Fruit fly (Drosophila melanogaster) whole organism, embryonic: ENCODE measurements around the gene CG14402.

ENCODE experiments used
- Atf3 ChIP-seq: fragments of 200-800 bp; sonication (Bioruptor generic); optimal IDR thresholded peaks from 3 replicates; lab custom pipeline; 2016; ENCODE audit warnings: missing biosample characterization, missing genetic modification characterization
- B-H2 ChIP-seq: fragments of 200-800 bp; sonication (Bioruptor generic); optimal IDR thresholded peaks from 2 replicates; lab custom pipeline; 2018; ENCODE audit warnings: missing biosample characterization, mild to moderate bottlenecking, missing genetic modification characterization
- BEAF-32 ChIP-seq: fragments of 200-800 bp; sonication (Bioruptor generic); optimal IDR thresholded peaks from 3 replicates; lab custom pipeline; 2017; ENCODE audit warnings: missing biosample characterization, missing genetic modification characterization, mild to moderate bottlenecking, moderate library complexity, missing genetic modification reagents
- CG10366 ChIP-seq: fragments of 200-800 bp; sonication (Bioruptor generic); IDR thresholded peaks from 2 replicates; pipeline ENCODE4 v1.3.6; 2022; ENCODE audit warnings: missing biosample characterization, missing genetic modification characterization
- CG11723 ChIP-seq: fragments of 200-800 bp; sonication (Bioruptor generic); optimal IDR thresholded peaks from 2 replicates; lab custom pipeline; 2017; ENCODE audit warnings: missing biosample characterization, mild to moderate bottlenecking, missing genetic modification characterization
- CG12744 ChIP-seq: fragments of 200-800 bp; sonication (Bioruptor generic); optimal IDR thresholded peaks from 2 replicates; lab custom pipeline; 2016; ENCODE audit warnings: missing biosample characterization, missing genetic modification characterization
- CG13775 ChIP-seq: fragments of 200-800 bp; sonication (Bioruptor generic); optimal IDR thresholded peaks from 3 replicates; lab custom pipeline; 2017; ENCODE audit warnings: missing biosample characterization, mild to moderate bottlenecking, missing genetic modification characterization
- CG14014 ChIP-seq: fragments of 200-800 bp; sonication (Bioruptor generic); IDR thresholded peaks from 2 replicates; pipeline ENCODE4 v1.3.6; 2022; ENCODE audit warnings: missing biosample characterization, missing genetic modification characterization
- CG14860 ChIP-seq: fragments of 200-800 bp; sonication (Bioruptor generic); IDR thresholded peaks from 3 replicates; pipeline ENCODE4 v1.3.6; 2022; ENCODE audit warnings: missing biosample characterization, missing genetic modification characterization; ENCODE audit not compliant: partially characterized antibody
- CG1529 ChIP-seq: fragments of 200-800 bp; sonication (Bioruptor generic); optimal IDR thresholded peaks from 3 replicates; lab custom pipeline; 2018; ENCODE audit warnings: missing biosample characterization, missing genetic modification characterization
- CG15696 ChIP-seq: fragments of 200-800 bp; sonication (Bioruptor generic); optimal IDR thresholded peaks from 2 replicates; lab custom pipeline; 2019; ENCODE audit warnings: missing biosample characterization, mild to moderate bottlenecking, missing genetic modification characterization, moderate library complexity
- CG17385 ChIP-seq: fragments of 200-800 bp; sonication (Bioruptor generic); optimal IDR thresholded peaks from 3 replicates; lab custom pipeline; 2018; ENCODE audit warnings: missing biosample characterization, mild to moderate bottlenecking, missing genetic modification characterization
- CG17568 ChIP-seq: fragments of 200-800 bp; sonication (Bioruptor generic); optimal IDR thresholded peaks from 2 replicates; lab custom pipeline; 2018; ENCODE audit warnings: missing biosample characterization, mild to moderate bottlenecking, missing genetic modification characterization, moderate library complexity
- CG2116 ChIP-seq: fragments of 200-800 bp; sonication (Bioruptor generic); optimal IDR thresholded peaks from 3 replicates; lab custom pipeline; 2018; ENCODE audit warnings: missing biosample characterization, mild to moderate bottlenecking, missing genetic modification characterization
- CG30020 ChIP-seq: fragments of 200-800 bp; optimal IDR thresholded peaks from 2 replicates; lab custom pipeline; 2019; ENCODE audit warnings: missing biosample characterization, mild to moderate bottlenecking, missing genetic modification characterization, moderate library complexity
- CG31388 ChIP-seq: fragments of 200-800 bp; sonication (Bioruptor generic); optimal IDR thresholded peaks from 2 replicates; lab custom pipeline; 2016; ENCODE audit warnings: missing biosample characterization, missing genetic modification characterization
- CG3407 ChIP-seq: fragments of 200-800 bp; sonication (Bioruptor generic); optimal IDR thresholded peaks from 2 replicates; lab custom pipeline; 2018; ENCODE audit warnings: missing biosample characterization, mild to moderate bottlenecking, missing genetic modification characterization
- CG34224 ChIP-seq: fragments of 200-800 bp; sonication (Bioruptor generic); IDR thresholded peaks from 3 replicates; pipeline ENCODE4 v1.3.6; 2022; ENCODE audit warnings: missing biosample characterization, missing genetic modification characterization; ENCODE audit not compliant: partially characterized antibody
- CG34376 ChIP-seq: fragments of 200-800 bp; sonication (Bioruptor generic); optimal IDR thresholded peaks from 2 replicates; lab custom pipeline; 2018; ENCODE audit warnings: missing biosample characterization, mild to moderate bottlenecking, missing genetic modification characterization
- CG3847 ChIP-seq: fragments of 200-800 bp; sonication (Bioruptor generic); IDR thresholded peaks from 2 replicates; pipeline ENCODE4 v1.3.6; 2022; ENCODE audit warnings: missing biosample characterization, missing genetic modification characterization
- CG42726 ChIP-seq: fragments of 200-800 bp; sonication (Bioruptor generic); IDR thresholded peaks from 2 replicates; pipeline ENCODE4 v1.3.6; 2022; ENCODE audit warnings: missing biosample characterization, missing genetic modification characterization; ENCODE audit not compliant: partially characterized antibody
- CG4617 ChIP-seq: fragments of 200-800 bp; sonication (Bioruptor generic); optimal IDR thresholded peaks from 3 replicates; lab custom pipeline; 2016; ENCODE audit warnings: missing biosample characterization, missing genetic modification characterization, borderline replicate concordance
- CG4854 ChIP-seq: fragments of 200-800 bp; sonication (Bioruptor generic); optimal IDR thresholded peaks from 2 replicates; lab custom pipeline; 2016; ENCODE audit warnings: missing biosample characterization, missing genetic modification characterization, inconsistent platforms
- CG7928 ChIP-seq: fragments of 200-800 bp; sonication (Bioruptor generic); optimal IDR thresholded peaks from 2 replicates; lab custom pipeline; 2017; ENCODE audit warnings: missing biosample characterization, mild to moderate bottlenecking, missing genetic modification characterization
- CHES-1-like ChIP-seq: fragments of 200-800 bp; sonication (Bioruptor generic); optimal IDR thresholded peaks from 2 replicates; lab custom pipeline; 2016; ENCODE audit warnings: missing biosample characterization, missing genetic modification characterization
- Deaf1 ChIP-seq: fragments of 200-800 bp; optimal IDR thresholded peaks from 3 replicates; lab custom pipeline; 2019; ENCODE audit warnings: missing biosample characterization, mild to moderate bottlenecking, missing genetic modification characterization, moderate library complexity
- Dek ChIP-seq: fragments of 200-800 bp; sonication (Bioruptor generic); optimal IDR thresholded peaks from 3 replicates; lab custom pipeline; 2019; ENCODE audit warnings: missing biosample characterization, mild to moderate bottlenecking, missing genetic modification characterization, moderate library complexity
- Fer1 ChIP-seq: fragments of 200-800 bp; sonication (Bioruptor generic); optimal IDR thresholded peaks from 2 replicates; lab custom pipeline; 2017; ENCODE audit warnings: missing biosample characterization, mild to moderate bottlenecking, missing genetic modification characterization
- GATAe ChIP-seq: fragments of 200-800 bp; sonication (Bioruptor generic); conservative IDR thresholded peaks from 2 replicates; pipeline ENCODE4 v1.3.6; 2022; ENCODE audit warnings: missing biosample characterization, missing genetic modification characterization
- HLH4C ChIP-seq: fragments of 200-800 bp; sonication (Bioruptor generic); IDR thresholded peaks from 3 replicates; pipeline ENCODE4 v1.3.6; 2022; ENCODE audit warnings: missing biosample characterization, missing genetic modification characterization; ENCODE audit not compliant: partially characterized antibody
- HLHmδ ChIP-seq: fragments of 200-800 bp; sonication (Bioruptor generic); optimal IDR thresholded peaks from 2 replicates; lab custom pipeline; 2018; ENCODE audit warnings: missing biosample characterization, mild to moderate bottlenecking, missing genetic modification characterization, moderate library complexity
- Hr51 ChIP-seq, 2 experiments: fragments of 200-800 bp; sonication (Bioruptor generic); optimal IDR thresholded peaks; 2 replicates in 1 of 2; 3 replicates in 1 of 2; lab custom pipeline; 2016 to 2018; ENCODE audit warnings: missing biosample characterization in 2 of 2, missing genetic modification characterization in 2 of 2, mild to moderate bottlenecking in 1 of 2, moderate library complexity in 1 of 2
- Spps ChIP-seq: fragments of 200-800 bp; sonication (Bioruptor generic); optimal IDR thresholded peaks from 2 replicates; lab custom pipeline; 2018; ENCODE audit warnings: missing biosample characterization, mild to moderate bottlenecking, missing genetic modification characterization
- Sry-β ChIP-seq: fragments of 200-800 bp; sonication (Bioruptor generic); optimal IDR thresholded peaks from 2 replicates; lab custom pipeline; 2018; ENCODE audit warnings: missing biosample characterization, mild to moderate bottlenecking, missing genetic modification characterization, moderate library complexity
- abd-A ChIP-seq: fragments of 200-800 bp; sonication (Bioruptor generic); optimal IDR thresholded peaks from 3 replicates; lab custom pipeline; 2019; ENCODE audit warnings: missing biosample characterization, mild to moderate bottlenecking, missing genetic modification characterization, moderate library complexity
- amos ChIP-seq: fragments of 200-800 bp; sonication (Bioruptor generic); IDR thresholded peaks from 2 replicates; pipeline ENCODE4 v1.3.6; 2022; ENCODE audit warnings: missing biosample characterization, missing genetic modification characterization; ENCODE audit not compliant: partially characterized antibody
- br ChIP-seq: fragments of >200 bp; optimal IDR thresholded peaks from 2 replicates; lab custom pipeline; 2017
- eve ChIP-seq, 2 experiments: fragments of >200 bp; optimal IDR thresholded peaks; 2 replicates each; lab custom pipeline; 2017; ENCODE audit warnings: missing biosample characterization in 2 of 2, missing genetic modification characterization in 2 of 2
- exex ChIP-seq: fragments of 200-800 bp; sonication (Bioruptor generic); optimal IDR thresholded peaks from 4 replicates; lab custom pipeline; 2018; ENCODE audit warnings: missing biosample characterization, mild to moderate bottlenecking, missing genetic modification characterization, moderate library complexity
- fd96Cb ChIP-seq: fragments of 200-800 bp; sonication (Bioruptor generic); optimal IDR thresholded peaks from 2 replicates; lab custom pipeline; 2018; ENCODE audit warnings: missing biosample characterization, mild to moderate bottlenecking, missing genetic modification characterization, moderate library complexity
- ftz-f1 ChIP-seq: fragments of 200-800 bp; sonication (Bioruptor generic); optimal IDR thresholded peaks from 2 replicates; lab custom pipeline; 2016; ENCODE audit warnings: missing biosample characterization, missing genetic modification characterization
- grau ChIP-seq: fragments of 200-800 bp; optimal IDR thresholded peaks from 3 replicates; lab custom pipeline; 2019; ENCODE audit warnings: missing biosample characterization, mild to moderate bottlenecking, missing genetic modification characterization, moderate library complexity
- gsb ChIP-seq: fragments of 200-800 bp; sonication (Bioruptor generic); IDR thresholded peaks from 2 replicates; pipeline ENCODE4 v1.3.6; 2022; ENCODE audit warnings: missing biosample characterization, missing genetic modification characterization
- nau ChIP-seq: fragments of 200-800 bp; sonication (Bioruptor generic); optimal IDR thresholded peaks from 3 replicates; lab custom pipeline; 2017; ENCODE audit warnings: missing biosample characterization, mild to moderate bottlenecking, missing genetic modification characterization, missing genetic modification reagents
- p53 ChIP-seq: fragments of 200-800 bp; sonication (Bioruptor generic); optimal IDR thresholded peaks from 2 replicates; lab custom pipeline; 2016; ENCODE audit warnings: missing biosample characterization, missing genetic modification characterization
- schlank ChIP-seq: fragments of 200-800 bp; sonication (Bioruptor generic); optimal IDR thresholded peaks from 2 replicates; lab custom pipeline; 2018; ENCODE audit warnings: missing biosample characterization, mild to moderate bottlenecking, missing genetic modification characterization
- toy ChIP-seq: fragments of 200-800 bp; sonication (Bioruptor generic); IDR thresholded peaks from 2 replicates; pipeline ENCODE4 v1.3.6; 2022; ENCODE audit warnings: missing biosample characterization, missing genetic modification characterization
- zfh1 ChIP-seq: fragments of 200-800 bp; sonication (Bioruptor generic); IDR thresholded peaks from 3 replicates; pipeline ENCODE4 v1.3.6; 2022; ENCODE audit warnings: missing biosample characterization, missing genetic modification characterization

CG14402 gene

DNA sequence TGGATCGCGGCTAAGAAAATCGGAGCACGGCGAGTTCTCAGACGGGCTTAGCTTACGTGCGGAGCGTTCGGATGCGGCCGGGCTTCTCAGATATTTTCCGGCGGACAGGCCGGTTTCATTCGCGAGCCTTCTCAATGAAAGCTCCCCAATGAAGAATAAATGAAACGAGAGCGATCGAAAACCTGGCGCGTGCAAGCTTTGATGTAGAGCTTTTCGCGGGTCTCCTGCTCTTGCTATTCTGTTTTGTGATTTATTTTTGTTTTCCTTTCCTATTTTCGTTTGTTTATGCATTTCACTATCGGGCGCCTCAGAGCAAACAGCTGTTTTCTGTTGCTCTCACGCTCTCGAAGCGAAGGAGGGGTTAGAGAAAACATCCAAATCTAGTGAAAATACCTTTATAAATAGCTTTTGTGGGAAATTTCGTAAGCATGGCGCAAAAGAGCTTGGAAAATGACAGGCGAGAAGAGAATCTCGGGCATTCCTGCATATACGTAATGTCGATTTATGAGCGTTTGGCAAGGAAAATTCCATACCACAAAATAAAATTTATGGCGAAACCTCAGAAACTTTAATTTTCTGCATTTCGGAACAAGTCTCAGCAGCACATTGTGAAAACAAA lies 36.9 kb downstream of the CG14402 start (continued):
- TF ChIP-seq Sry-β (GFP tag; lab: Kevin White, UChicago) (no peak), br (no peak), CG42726 (0 out of 2 replicates have a peak, but pooled peaks have one; percentile 6), fd96Cb (tag; lab: Kevin White, UChicago) (no peak), CG30020 (tag; lab: Kevin White, UChicago) (no peak), HLHmδ (no peak), abd-A (tag; lab: Kevin White, UChicago) (peak; percentile 44), BEAF-32 (GFP tag; lab: Kevin White, UChicago) (no peak), HLH4C (GFP tag; lab: Robert Waterston, UW) (no peak), CG31388 (GFP tag; lab: Kevin White, UChicago) (no peak), Fer1 (GFP tag; lab: Kevin White, UChicago) (no peak), CG4617 (GFP tag; lab: Kevin White, UChicago) (no peak), CG14014 (peak; percentile 10; the same call in 1 of the 2 replicates), CG17385 (no peak), CG34224 (GFP tag; lab: Robert Waterston, UW) (no peak; the same call in 2 of the 3 replicates), CG34376 (GFP tag; lab: Kevin White, UChicago) (peak; percentile 65), ftz-f1 (GFP tag; lab: Kevin White, UChicago) (no peak), Atf3 (GFP tag; lab: Kevin White, UChicago) (no peak), CG4854 (GFP tag; lab: Kevin White, UChicago) (no peak), schlank (tag; lab: Kevin White, UChicago) (no peak), CG10366 (no peak), zfh1 (no peak), CHES-1-like (GFP tag; lab: Kevin White, UChicago) (no peak), CG3847 (no peak), Deaf1 (tag; lab: Kevin White, UChicago) (peak; percentile 14)

- TF ChIP-seq amos = no peak
- TF ChIP-seq gsb (GFP tag; lab: Robert Waterston, UW) = no peak
- no peak for TF ChIP-seq CG12744 (GFP tag; lab: Kevin White, UChicago)
- TF ChIP-seq B-H2 (GFP tag; lab: Kevin White, UChicago) = no peak
- TF ChIP-seq CG3407 = no peak
- no peak for TF ChIP-seq grau
- TF ChIP-seq eve (GFP tag; optimal IDR thresholded peaks at IDR 0.05; lab: Kevin White, UChicago) = no peak
- TF ChIP-seq CG11723 (GFP tag; lab: Kevin White, UChicago) = no peak
Observed at dm6 chr2L:20887273-20887672, 38.2 kb downstream of the CG14402 start.

DNA sequence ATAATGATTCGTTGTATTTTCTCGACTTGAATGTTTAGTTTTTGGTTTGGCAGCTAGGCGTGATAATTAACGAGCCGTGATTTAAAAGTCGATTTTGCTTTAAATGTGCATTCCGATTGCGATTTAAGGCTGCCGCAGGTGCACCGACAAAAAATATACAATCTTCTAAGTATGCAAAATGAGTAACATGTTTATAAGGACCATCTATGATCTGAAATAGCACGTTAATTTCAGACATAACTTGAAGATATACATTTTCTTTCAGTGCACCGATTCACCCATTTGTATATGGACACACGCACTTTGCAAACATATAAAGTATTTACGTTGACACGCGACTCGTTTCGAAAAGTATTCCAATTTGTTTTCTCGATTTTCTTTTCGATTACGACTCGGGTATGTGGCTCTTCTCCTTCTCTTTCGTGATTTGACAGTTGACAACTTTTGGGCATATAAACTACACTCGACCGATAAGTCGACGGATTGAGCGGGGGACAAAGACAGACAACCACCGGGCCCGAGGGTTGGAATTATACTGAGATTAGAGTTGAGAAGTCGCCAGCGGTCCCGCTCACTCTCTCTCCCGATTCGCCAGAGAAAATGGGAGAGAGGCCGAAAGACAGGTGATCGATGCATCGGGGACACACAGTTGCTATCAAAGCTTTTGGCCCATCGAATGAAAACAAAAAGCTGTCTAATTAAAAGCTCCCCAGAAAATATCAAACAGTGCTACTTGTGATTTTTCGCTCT lies 40.9 kb downstream of the CG14402 start:
- TF ChIP-seq CG17568 = no peak
- TF ChIP-seq nau (GFP tag; lab: Kevin White, UChicago) = peak; percentile 11
- TF ChIP-seq CG14860 (GFP tag; lab: Robert Waterston, UW) = no peak
- TF ChIP-seq CG15696 (tag; lab: Kevin White, UChicago) = no peak
- TF ChIP-seq exex (tag; lab: Kevin White, UChicago) = peak; percentile 62
- TF ChIP-seq CG2116 (GFP tag; lab: Kevin White, UChicago) = no peak
- TF ChIP-seq Hr51 (GFP tag; optimal IDR thresholded peaks at IDR 0.05; lab: Kevin White, UChicago) = peak in 1 of 2 experiments; percentile 50
- no peak for TF ChIP-seq GATAe
- peak; percentile 3 for TF ChIP-seq Spps (tag; lab: Kevin White, UChicago)
- no peak for TF ChIP-seq toy (GFP tag; lab: Robert Waterston, UW)
- no peak for TF ChIP-seq CG7928 (GFP tag; lab: Kevin White, UChicago)
- peak; percentile 42 for TF ChIP-seq CG1529 (GFP tag; lab: Kevin White, UChicago)
- TF ChIP-seq CG13775 = peak; percentile 14
- no peak for TF ChIP-seq p53 (GFP tag; lab: Kevin White, UChicago)
- TF ChIP-seq Dek (tag; lab: Kevin White, UChicago) = no peak
